Worm (Caenorhabditis elegans) whole organism, midembryonic: Measurements from ENCODE around the gene dnj-22.

Experiments used
- T22C8.4 ChIP-seq: fragments of 200-800 bp; sonication (Bioruptor generic); IDR thresholded peaks from 2 replicates; pipeline ENCODE4 v1.3.6; 2022; ENCODE audit warnings: missing genetic modification characterization, missing compliant biosample characterization
- flt-1 ChIP-seq: fragments of 200-800 bp; sonication (Bioruptor generic); IDR thresholded peaks from 2 replicates; pipeline ENCODE4 v1.3.6; 2022; ENCODE audit warnings: missing genetic modification characterization, missing compliant biosample characterization
- klf-2 ChIP-seq: fragments of 200-800 bp; sonication (Bioruptor generic); conservative IDR thresholded peaks from 2 replicates; pipeline ENCODE4 v1.3.6; 2022; ENCODE audit warnings: missing genetic modification reagents, missing genetic modification characterization, missing compliant biosample characterization
- med-1 ChIP-seq: sonication (generic microtip); optimal IDR thresholded peaks from 2 replicates; lab custom pipeline; 2017; ENCODE audit warnings: missing genetic modification characterization, mild to moderate bottlenecking, missing compliant biosample characterization, antibody characterized with exemption, missing genetic modification reagents; ENCODE audit not compliant: insufficient read depth
- ref-1 ChIP-seq: fragments of 200-800 bp; sonication (Bioruptor generic); conservative IDR thresholded peaks from 2 replicates; pipeline ENCODE4 v1.3.6; 2022; ENCODE audit warnings: missing genetic modification reagents, missing genetic modification characterization, missing compliant biosample characterization
- tab-1 ChIP-seq: fragments of 200-800 bp; sonication (Bioruptor generic); IDR thresholded peaks from 2 replicates; pipeline ENCODE4 v1.3.6; 2022; ENCODE audit warnings: missing genetic modification characterization, missing compliant biosample characterization
- ztf-23 ChIP-seq: fragments of 200-800 bp; sonication (Bioruptor generic); IDR thresholded peaks from 2 replicates; pipeline ENCODE4 v1.3.6; 2022; ENCODE audit warnings: missing genetic modification reagents, missing genetic modification characterization, missing compliant biosample characterization
- ztf-29 ChIP-seq: fragments of 200-800 bp; sonication (Bioruptor generic); IDR thresholded peaks from 2 replicates; pipeline ENCODE4 v1.3.6; 2022; ENCODE audit warnings: missing genetic modification reagents, missing genetic modification characterization, missing compliant biosample characterization

ce11 chrV:8507324-8507723, 45.4 kb upstream of the dnj-22 start, which contains the start of gene ZK994.6:
- TF ChIP-seq ztf-23 (GFP tag; lab: Robert Waterston, UW) (no peak), ref-1 (GFP tag; lab: Robert Waterston, UW) (no peak), klf-2 (no peak), T22C8.4 (GFP tag; lab: Robert Waterston, UW) (no peak), ztf-29 (GFP tag; lab: Robert Waterston, UW) (no peak), med-1 (GFP tag; lab: Kevin White, UChicago) (no peak), flt-1 (no peak), tab-1 (GFP tag; lab: Robert Waterston, UW) (no peak)
